Worm (Caenorhabditis elegans) whole organism, L2 larva: ENCODE measurements around the gene srj-45.

Experiments used
- alr-1 ChIP-seq: fragments of 150-350 bp; optimal IDR thresholded peaks from 2 replicates; lab custom pipeline; 2014; ENCODE audit warnings: missing biosample characterization, missing genetic modification characterization
- ceh-16 ChIP-seq: fragments of 150-350 bp; optimal IDR thresholded peaks from 2 replicates; lab custom pipeline; 2014; ENCODE audit warnings: missing biosample characterization, missing genetic modification characterization
- elt-3 ChIP-seq: sonication (generic microtip); optimal IDR thresholded peaks from 2 replicates; lab custom pipeline; 2017; ENCODE audit warnings: missing biosample characterization, missing genetic modification characterization
- fos-1 ChIP-seq: fragments of 150-350 bp; optimal IDR thresholded peaks from 2 replicates; lab custom pipeline; 2014; ENCODE audit warnings: missing biosample characterization, missing genetic modification characterization
- lin-13 ChIP-seq: fragments of 150-350 bp; optimal IDR thresholded peaks from 2 replicates; lab custom pipeline; 2014; ENCODE audit warnings: missing biosample characterization, missing genetic modification reagents, missing genetic modification characterization
- nhr-11 ChIP-seq: fragments of 150-350 bp; optimal IDR thresholded peaks from 2 replicates; lab custom pipeline; 2014; ENCODE audit warnings: missing biosample characterization, missing genetic modification characterization
- nhr-129 ChIP-seq: fragments of 150-350 bp; optimal IDR thresholded peaks from 2 replicates; lab custom pipeline; 2014; ENCODE audit warnings: missing biosample characterization, missing genetic modification characterization
- nhr-23 ChIP-seq: fragments of 150-350 bp; optimal IDR thresholded peaks from 2 replicates; lab custom pipeline; 2014; ENCODE audit warnings: missing biosample characterization, missing genetic modification reagents, missing genetic modification characterization
- ztf-4 ChIP-seq: fragments of 150-350 bp; optimal IDR thresholded peaks from 2 replicates; lab custom pipeline; 2014; ENCODE audit warnings: missing biosample characterization, missing genetic modification characterization

DNA sequence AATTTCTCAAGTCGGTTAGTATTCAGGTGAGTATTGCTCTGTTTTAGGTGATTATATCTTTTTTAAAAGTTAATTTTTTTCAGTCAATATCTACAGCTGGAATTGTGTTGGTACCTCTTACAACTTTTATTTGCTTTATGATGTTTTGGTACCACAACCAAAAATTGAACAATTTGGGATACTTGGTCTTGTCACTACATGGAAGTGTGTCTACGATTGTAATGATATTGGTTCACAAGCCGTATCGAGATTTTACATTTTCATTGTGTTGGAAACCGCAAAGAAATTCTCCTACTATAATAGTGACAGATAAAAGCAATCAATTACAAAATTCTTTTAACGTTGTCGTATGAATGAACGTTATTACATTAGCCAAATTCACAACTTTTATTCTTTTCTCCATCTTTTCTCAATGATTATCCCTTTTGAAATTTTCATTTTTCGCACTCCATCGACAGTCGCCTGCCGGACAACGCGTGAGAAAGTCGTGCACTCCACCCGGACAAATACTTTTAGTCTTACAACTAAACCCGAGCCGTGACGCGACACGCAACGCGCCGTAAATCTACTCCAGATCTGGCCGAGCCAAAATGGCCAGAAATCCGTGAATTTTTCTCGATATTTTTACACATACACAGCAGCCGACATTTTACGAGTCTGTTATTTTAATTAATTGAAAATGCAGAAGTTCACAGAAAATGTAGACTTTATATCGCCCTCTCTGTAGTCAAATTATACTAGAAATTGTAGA lies 35.5 kb upstream of the srj-45 start:
- TF ChIP-seq nhr-11, result no peak
- TF ChIP-seq fos-1 (tag; lab: Kevin White, UChicago), result no peak
- no peak for TF ChIP-seq elt-3
- TF ChIP-seq nhr-23 (tag; lab: Kevin White, UChicago), result no peak
- TF ChIP-seq alr-1 (tag; lab: Kevin White, UChicago), result no peak
- TF ChIP-seq nhr-129, result no peak
- no peak for TF ChIP-seq lin-13 (GFP tag; lab: Kevin White, UChicago)
- no peak for TF ChIP-seq ztf-4 (tag; lab: Kevin White, UChicago)
- no peak for TF ChIP-seq ceh-16
